Fruit fly (Drosophila melanogaster) whole organism, embryonic: ENCODE measurements around the gene CG4452.
A peak's percentile ranks its signal among the peaks of the same experiment; 100 is the strongest.

Experiments used
- Atf6 ChIP-seq: fragments of 200-800 bp; sonication (Bioruptor generic); IDR thresholded peaks from 2 replicates; pipeline ENCODE4 v1.3.6; 2022; ENCODE audit warnings: missing biosample characterization, missing genetic modification characterization
- CG11093 ChIP-seq: fragments of 200-800 bp; sonication (Bioruptor generic); IDR thresholded peaks from 3 replicates; pipeline ENCODE4 v1.3.6; 2022; ENCODE audit warnings: missing biosample characterization, missing genetic modification characterization
- CG12219 ChIP-seq: fragments of 200-800 bp; sonication (Bioruptor generic); optimal IDR thresholded peaks from 3 replicates; lab custom pipeline; 2018; ENCODE audit warnings: missing biosample characterization, mild to moderate bottlenecking, missing genetic modification characterization
- CG14860 ChIP-seq: fragments of 200-800 bp; sonication (Bioruptor generic); IDR thresholded peaks from 3 replicates; pipeline ENCODE4 v1.3.6; 2022; ENCODE audit warnings: missing biosample characterization, missing genetic modification characterization; ENCODE audit not compliant: partially characterized antibody
- CG15269 ChIP-seq: fragments of 200-800 bp; sonication (Bioruptor generic); optimal IDR thresholded peaks from 2 replicates; lab custom pipeline; 2018; ENCODE audit warnings: missing biosample characterization, mild to moderate bottlenecking, missing genetic modification characterization, moderate library complexity
- CG15479 ChIP-seq: fragments of 200-800 bp; sonication (Bioruptor generic); optimal IDR thresholded peaks from 3 replicates; lab custom pipeline; 2019; ENCODE audit warnings: missing biosample characterization, mild to moderate bottlenecking, missing genetic modification characterization, moderate library complexity
- CG1602 ChIP-seq: fragments of 200-800 bp; sonication (Bioruptor generic); optimal IDR thresholded peaks from 3 replicates; lab custom pipeline; 2016; ENCODE audit warnings: missing biosample characterization, missing genetic modification characterization
- CG17328 ChIP-seq: fragments of 200-800 bp; sonication (Bioruptor generic); IDR thresholded peaks from 2 replicates; pipeline ENCODE4 v1.3.6; 2022; ENCODE audit warnings: missing biosample characterization, missing genetic modification characterization
- CG17568 ChIP-seq: fragments of 200-800 bp; sonication (Bioruptor generic); optimal IDR thresholded peaks from 2 replicates; lab custom pipeline; 2018; ENCODE audit warnings: missing biosample characterization, mild to moderate bottlenecking, missing genetic modification characterization, moderate library complexity
- CG2199 ChIP-seq: fragments of 200-800 bp; sonication (Bioruptor generic); IDR thresholded peaks from 3 replicates; pipeline ENCODE4 v1.3.6; 2022; ENCODE audit warnings: missing biosample characterization, missing genetic modification characterization
- CG2875 ChIP-seq: fragments of 200-800 bp; sonication (Bioruptor generic); optimal IDR thresholded peaks from 2 replicates; lab custom pipeline; 2017; ENCODE audit warnings: missing biosample characterization, mild to moderate bottlenecking, missing genetic modification characterization, missing genetic modification reagents
- CG34376 ChIP-seq: fragments of 200-800 bp; sonication (Bioruptor generic); optimal IDR thresholded peaks from 2 replicates; lab custom pipeline; 2018; ENCODE audit warnings: missing biosample characterization, mild to moderate bottlenecking, missing genetic modification characterization
- CG4707 ChIP-seq: fragments of 200-800 bp; sonication (Bioruptor generic); optimal IDR thresholded peaks from 2 replicates; lab custom pipeline; 2018; ENCODE audit warnings: missing biosample characterization, mild to moderate bottlenecking, missing genetic modification characterization, moderate library complexity
- CG4820 ChIP-seq: fragments of 200-800 bp; sonication (Bioruptor generic); optimal IDR thresholded peaks from 3 replicates; lab custom pipeline; 2016; ENCODE audit warnings: missing biosample characterization, missing genetic modification characterization
- CG6689 ChIP-seq: fragments of 200-800 bp; sonication (Bioruptor generic); IDR thresholded peaks from 2 replicates; pipeline ENCODE4 v1.3.6; 2022; ENCODE audit warnings: missing biosample characterization, missing genetic modification characterization
- CG7928 ChIP-seq: fragments of 200-800 bp; sonication (Bioruptor generic); optimal IDR thresholded peaks from 2 replicates; lab custom pipeline; 2017; ENCODE audit warnings: missing biosample characterization, mild to moderate bottlenecking, missing genetic modification characterization
- CG8388 ChIP-seq: fragments of 200-800 bp; sonication (Bioruptor generic); optimal IDR thresholded peaks from 2 replicates; lab custom pipeline; 2019; ENCODE audit warnings: missing biosample characterization, mild to moderate bottlenecking, missing genetic modification characterization, moderate library complexity
- CG8765 ChIP-seq: fragments of 200-800 bp; sonication (Bioruptor generic); IDR thresholded peaks from 2 replicates; pipeline ENCODE4 v1.3.6; 2022; ENCODE audit warnings: missing biosample characterization, missing genetic modification characterization
- CG8924 ChIP-seq: fragments of 200-800 bp; optimal IDR thresholded peaks from 3 replicates; lab custom pipeline; 2019; ENCODE audit warnings: missing biosample characterization, mild to moderate bottlenecking, missing genetic modification characterization, moderate library complexity
- Doc2 ChIP-seq: fragments of 200-800 bp; sonication (Bioruptor generic); IDR thresholded peaks from 2 replicates; pipeline ENCODE4 v1.3.6; 2022; ENCODE audit warnings: missing biosample characterization, missing genetic modification characterization
- Hey ChIP-seq: fragments of 200-800 bp; sonication (Bioruptor generic); optimal IDR thresholded peaks from 3 replicates; lab custom pipeline; 2018; ENCODE audit warnings: missing biosample characterization, mild to moderate bottlenecking, missing genetic modification characterization
- Hr78 ChIP-seq, 2 experiments: fragments of 200-800 bp in 1 of 2; fragments of >200 bp in 1 of 2; sonication (Bioruptor generic) in 1 of 2; optimal IDR thresholded peaks; 2 replicates each; lab custom pipeline; 2017 to 2019; ENCODE audit warnings: missing biosample characterization in 2 of 2, missing genetic modification characterization in 2 of 2, mild to moderate bottlenecking in 1 of 2, moderate library complexity in 1 of 2
- Lhr ChIP-seq: fragments of 200-800 bp; sonication (Bioruptor generic); optimal IDR thresholded peaks from 3 replicates; lab custom pipeline; 2017; ENCODE audit warnings: mild to moderate bottlenecking, missing biosample characterization, missing genetic modification reagents, missing genetic modification characterization
- Mad ChIP-seq: fragments of 200-800 bp; sonication (Bioruptor generic); optimal IDR thresholded peaks from 2 replicates; lab custom pipeline; 2016; ENCODE audit warnings: missing biosample characterization, missing genetic modification characterization
- Neu2 ChIP-seq: fragments of 200-800 bp; sonication (Bioruptor generic); optimal IDR thresholded peaks from 3 replicates; lab custom pipeline; 2016; ENCODE audit warnings: missing biosample characterization, missing genetic modification characterization, borderline replicate concordance
- Scr ChIP-seq: fragments of 200-800 bp; sonication (Bioruptor generic); IDR thresholded peaks from 2 replicates; pipeline ENCODE4 v1.3.6; 2022; ENCODE audit warnings: missing biosample characterization, missing genetic modification characterization; ENCODE audit not compliant: partially characterized antibody
- Sry-β ChIP-seq: fragments of 200-800 bp; sonication (Bioruptor generic); optimal IDR thresholded peaks from 2 replicates; lab custom pipeline; 2018; ENCODE audit warnings: missing biosample characterization, mild to moderate bottlenecking, missing genetic modification characterization, moderate library complexity
- Stat92E ChIP-seq, 3 experiments: fragments of >200 bp in 2 of 3; fragments of 200-800 bp in 1 of 3; sonication (Bioruptor generic) in 1 of 3; optimal IDR thresholded peaks; 2 replicates each; lab custom pipeline; 2017 to 2019; ENCODE audit warnings: missing biosample characterization in 3 of 3, missing genetic modification characterization in 3 of 3, mild to moderate bottlenecking in 1 of 3, moderate library complexity in 1 of 3
- Trl ChIP-seq, 3 experiments: fragments of >200 bp in 2 of 3; fragments of 200-800 bp in 1 of 3; sonication (Bioruptor generic) in 1 of 3; optimal IDR thresholded peaks; 2 replicates in 1 of 3; 3 replicates in 2 of 3; lab custom pipeline; 2016 to 2017; ENCODE audit warnings: missing biosample characterization in 1 of 3, missing genetic modification characterization in 1 of 3
- crc ChIP-seq: fragments of 200-800 bp; sonication (Bioruptor generic); optimal IDR thresholded peaks from 2 replicates; lab custom pipeline; 2016; ENCODE audit warnings: missing biosample characterization, missing genetic modification characterization
- crol ChIP-seq: fragments of 200-800 bp; sonication (Bioruptor generic); IDR thresholded peaks from 2 replicates; pipeline ENCODE4 v1.3.6; 2022; ENCODE audit warnings: missing biosample characterization, missing genetic modification characterization
- gro ChIP-seq: fragments of 200-800 bp; sonication (Bioruptor generic); optimal IDR thresholded peaks from 2 replicates; lab custom pipeline; 2016; ENCODE audit warnings: missing biosample characterization, missing genetic modification characterization
- jigr1 ChIP-seq: fragments of 200-800 bp; sonication (Bioruptor generic); IDR thresholded peaks from 3 replicates; pipeline ENCODE4 v1.3.6; 2022; ENCODE audit warnings: missing biosample characterization, missing genetic modification characterization
- kah ChIP-seq: fragments of 200-800 bp; sonication (Bioruptor generic); optimal IDR thresholded peaks from 2 replicates; lab custom pipeline; 2018; ENCODE audit warnings: missing biosample characterization, mild to moderate bottlenecking, missing genetic modification characterization
- ken ChIP-seq: fragments of 200-800 bp; sonication (Bioruptor generic); IDR thresholded peaks from 3 replicates; pipeline ENCODE4 v1.3.6; 2022; ENCODE audit warnings: missing biosample characterization, missing genetic modification characterization
- lilli ChIP-seq: fragments of 200-800 bp; sonication (Bioruptor generic); optimal IDR thresholded peaks from 3 replicates; lab custom pipeline; 2016; ENCODE audit warnings: missing biosample characterization, missing genetic modification characterization
- lmd ChIP-seq: fragments of 200-800 bp; sonication (Bioruptor generic); IDR thresholded peaks from 2 replicates; pipeline ENCODE4 v1.3.6; 2022; ENCODE audit warnings: missing biosample characterization, missing genetic modification characterization
- mld ChIP-seq: fragments of 200-800 bp; sonication (Bioruptor generic); IDR thresholded peaks from 3 replicates; pipeline ENCODE4 v1.3.6; 2022; ENCODE audit warnings: missing biosample characterization, missing genetic modification characterization; ENCODE audit not compliant: partially characterized antibody
- peb ChIP-seq: fragments of 200-800 bp; sonication (Bioruptor generic); IDR thresholded peaks from 2 replicates; pipeline ENCODE4 v1.3.6; 2022; ENCODE audit warnings: missing biosample characterization, missing genetic modification characterization
- rib ChIP-seq: fragments of 200-800 bp; sonication (Bioruptor generic); IDR thresholded peaks from 2 replicates; pipeline ENCODE4 v1.3.6; 2022; ENCODE audit warnings: missing biosample characterization, missing genetic modification characterization
- salm ChIP-seq: fragments of 200-800 bp; sonication (Bioruptor generic); optimal IDR thresholded peaks from 2 replicates; lab custom pipeline; 2018; ENCODE audit warnings: missing biosample characterization, mild to moderate bottlenecking, missing genetic modification characterization
- sim ChIP-seq: fragments of 200-800 bp; sonication (Bioruptor generic); IDR thresholded peaks from 2 replicates; pipeline ENCODE4 v1.3.6; 2022; ENCODE audit warnings: missing biosample characterization, missing genetic modification characterization
- stwl ChIP-seq: fragments of 200-800 bp; sonication (Bioruptor generic); optimal IDR thresholded peaks from 3 replicates; lab custom pipeline; 2018; ENCODE audit warnings: missing biosample characterization, mild to moderate bottlenecking, missing genetic modification characterization, moderate library complexity
- vfl ChIP-seq: fragments of 200-800 bp; sonication (Bioruptor generic); optimal IDR thresholded peaks from 2 replicates; lab custom pipeline; 2016; ENCODE audit warnings: missing biosample characterization, missing genetic modification characterization
- zfh1 ChIP-seq: fragments of 200-800 bp; sonication (Bioruptor generic); IDR thresholded peaks from 3 replicates; pipeline ENCODE4 v1.3.6; 2022; ENCODE audit warnings: missing biosample characterization, missing genetic modification characterization

CG4452 gene

dm6 chr3L:9340839-9341238 is 26.3 kb upstream of the CG4452 start (continued):
- TF ChIP-seq Trl (optimal IDR thresholded peaks at IDR 0.05; lab: Kevin White, UChicago) (peak; percentile 16 to 18), Trl (GFP tag; optimal IDR thresholded peaks at IDR 0.05; lab: Kevin White, UChicago) (no peak), CG15269 (peak; percentile 62), Atf6 (GFP tag; lab: Robert Waterston, UW) (0 out of 2 replicates have a peak, but pooled peaks have one; percentile 16)

DNA sequence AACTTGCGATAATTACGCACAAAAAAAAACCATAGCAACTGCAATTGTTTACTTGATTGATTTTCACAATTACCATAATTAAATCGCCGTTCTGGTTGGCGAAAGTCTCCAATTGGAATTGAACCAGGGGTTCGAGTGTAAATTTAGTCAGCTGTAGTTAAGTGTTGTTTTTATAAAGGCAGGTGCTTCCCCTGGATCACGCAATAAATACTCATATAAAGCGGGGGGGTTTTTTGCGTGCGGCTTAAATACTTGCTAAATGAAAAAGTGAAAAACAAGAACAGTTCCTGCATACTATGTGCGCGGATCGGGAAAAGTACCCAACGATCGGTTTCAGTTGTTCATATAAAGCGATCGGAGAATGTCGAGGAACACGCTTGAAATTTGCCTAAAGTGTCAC is 23.2 kb upstream of the CG4452 start:
- TF ChIP-seq Doc2 (GFP tag; lab: Robert Waterston, UW) (no peak), sim (GFP tag; lab: Robert Waterston, UW) (no peak), CG6689 (no peak), CG12219 (GFP tag; lab: Kevin White, UChicago) (no peak), rib (GFP tag; lab: Robert Waterston, UW) (no peak), CG4820 (GFP tag; lab: Kevin White, UChicago) (no peak), zfh1 (GFP tag; lab: Robert Waterston, UW) (no peak), CG2199 (GFP tag; lab: Robert Waterston, UW) (no peak), Stat92E (GFP tag; optimal IDR thresholded peaks at IDR 0.05; lab: Kevin White, UChicago) (no peak), crc (no peak), CG1602 (GFP tag; lab: Kevin White, UChicago) (no peak), lmd (GFP tag; lab: Robert Waterston, UW) (no peak), CG17328 (GFP tag; lab: Robert Waterston, UW) (no peak), vfl (GFP tag; lab: Kevin White, UChicago) (no peak), kah (GFP tag; lab: Kevin White, UChicago) (no peak)

- TF ChIP-seq stwl (tag; lab: Kevin White, UChicago) = peak; percentile 55
- TF ChIP-seq CG8388 (GFP tag; lab: Kevin White, UChicago) = no peak
Observed at dm6 chr3L:9345157-9345556, 22.0 kb upstream of the CG4452 start.

DNA sequence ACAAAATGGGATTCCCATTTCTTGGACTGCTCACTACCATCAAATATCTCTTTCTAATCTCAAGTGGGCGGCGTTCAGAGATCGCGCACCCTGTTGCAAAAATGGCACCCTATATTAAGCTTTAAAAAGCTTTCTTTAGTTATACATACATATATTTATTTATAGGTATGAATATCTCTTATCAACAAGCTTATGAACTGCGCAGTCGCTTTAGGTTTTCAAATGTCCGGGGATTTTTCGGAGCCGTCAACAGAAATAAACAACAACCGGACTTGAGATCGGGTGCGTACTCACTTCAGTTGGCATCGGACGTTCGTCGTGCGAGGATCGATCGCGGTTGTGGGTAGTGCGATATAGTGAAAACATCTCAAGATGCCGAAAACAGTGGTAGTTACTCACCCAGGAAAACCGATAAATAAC is 17.9 kb upstream of the CG4452 start, which contains the start of gene PGRP-LF:
PGRP-LF (plus strand) TSS at position 296 of the 420 bp plus-strand sequence.
- TF ChIP-seq Sry-β (GFP tag; lab: Kevin White, UChicago) = no peak
- TF ChIP-seq CG8765 (GFP tag; lab: Robert Waterston, UW) = no peak
- TF ChIP-seq Lhr (GFP tag; lab: Kevin White, UChicago) = no peak
- no peak for TF ChIP-seq salm (tag; lab: Kevin White, UChicago)
- no peak for TF ChIP-seq vfl (GFP tag; lab: Kevin White, UChicago)
- TF ChIP-seq Neu2 (GFP tag; lab: Kevin White, UChicago) = no peak
- TF ChIP-seq Hey (tag; lab: Kevin White, UChicago) = no peak
- no peak for TF ChIP-seq Mad (GFP tag; lab: Kevin White, UChicago)
- no peak for TF ChIP-seq sim (GFP tag; lab: Robert Waterston, UW)
- TF ChIP-seq CG7928 (GFP tag; lab: Kevin White, UChicago) = no peak
- TF ChIP-seq CG15479 (GFP tag; lab: Kevin White, UChicago) = no peak
- TF ChIP-seq mld (GFP tag; lab: Robert Waterston, UW) = no peak
- no peak for TF ChIP-seq Hr78 (GFP tag; optimal IDR thresholded peaks at IDR 0.05; lab: Kevin White, UChicago)
- TF ChIP-seq peb (GFP tag; lab: Robert Waterston, UW) = no peak
- TF ChIP-seq CG2875 = no peak
- no peak for TF ChIP-seq CG8924 (tag; lab: Kevin White, UChicago)
- TF ChIP-seq CG17568 (GFP tag; lab: Kevin White, UChicago) = peak; percentile 64
- no peak for TF ChIP-seq CG11093 (GFP tag; lab: Robert Waterston, UW)
- no peak for TF ChIP-seq CG4707
- peak; percentile 38 for TF ChIP-seq lilli
- TF ChIP-seq CG34376 = peak; percentile 83
- TF ChIP-seq gro (GFP tag; lab: Kevin White, UChicago) = no peak
- no peak for TF ChIP-seq jigr1 (GFP tag; lab: Robert Waterston, UW)
- no peak for TF ChIP-seq CG14860
- TF ChIP-seq crol (GFP tag; lab: Robert Waterston, UW) = no peak
- no peak; the same call in 1 of the 2 replicates for TF ChIP-seq Scr (GFP tag; lab: Robert Waterston, UW)
- no peak for TF ChIP-seq ken (GFP tag; lab: Robert Waterston, UW)
